Worm (Caenorhabditis elegans) whole organism, late embryonic: ENCODE data around the gene ckb-2.

ENCODE experiments used
- C08G9.2 ChIP-seq: sonication (generic microtip); optimal IDR thresholded peaks from 2 replicates; lab custom pipeline; 2016; ENCODE audit warnings: mild to moderate bottlenecking, missing genetic modification characterization, moderate library complexity, missing compliant biosample characterization
- T23F11.4 ChIP-seq: fragments of 200-800 bp; sonication (Bioruptor generic); optimal IDR thresholded peaks from 2 replicates; lab custom pipeline; 2018; ENCODE audit warnings: mild to moderate bottlenecking, missing genetic modification characterization, missing compliant biosample characterization
- dve-1 ChIP-seq: sonication (generic microtip); optimal IDR thresholded peaks from 2 replicates; lab custom pipeline; 2017; ENCODE audit warnings: antibody characterized with exemption, mild to moderate bottlenecking, missing genetic modification characterization, missing compliant biosample characterization
- gmeb-2 ChIP-seq: sonication (generic microtip); optimal IDR thresholded peaks from 2 replicates; lab custom pipeline; 2016; ENCODE audit warnings: missing genetic modification characterization, inconsistent platforms, missing compliant biosample characterization
- hlh-6 ChIP-seq: sonication (generic microtip); optimal IDR thresholded peaks from 2 replicates; lab custom pipeline; 2016; ENCODE audit warnings: missing genotype, missing genetic modification characterization, missing compliant biosample characterization
- lin-11 ChIP-seq: fragments of 200-800 bp; sonication (Bioruptor generic); optimal IDR thresholded peaks from 2 replicates; lab custom pipeline; 2018; ENCODE audit warnings: mild to moderate bottlenecking, missing genetic modification characterization, missing compliant biosample characterization
- pag-3 ChIP-seq: sonication (generic microtip); optimal IDR thresholded peaks from 2 replicates; lab custom pipeline; 2016; ENCODE audit warnings: missing compliant biosample characterization, missing genetic modification characterization, borderline replicate concordance
- pqm-1 ChIP-seq: sonication (generic microtip); optimal IDR thresholded peaks from 2 replicates; lab custom pipeline; 2016; ENCODE audit warnings: missing genetic modification characterization, missing compliant biosample characterization
- pros-1 ChIP-seq: fragments of 150-350 bp; optimal IDR thresholded peaks from 2 replicates; lab custom pipeline; 2014; ENCODE audit warnings: missing biosample characterization, missing genetic modification reagents, missing genetic modification characterization
- tbx-7 ChIP-seq: sonication (generic microtip); optimal IDR thresholded peaks from 2 replicates; lab custom pipeline; 2016; ENCODE audit warnings: missing genotype, missing genetic modification characterization, missing compliant biosample characterization
- unc-3 ChIP-seq, 2 experiments: fragments of 200-800 bp in 1 of 2; sonication (Bioruptor generic) in 1 of 2; sonication (generic microtip) in 1 of 2; conservative IDR thresholded peaks in 1 of 2; optimal IDR thresholded peaks in 1 of 2; 2 replicates each; pipeline versions ENCODE4 v1.3.6 to Lab custom; 2016 to 2022; ENCODE audit warnings: missing compliant biosample characterization in 2 of 2, missing genetic modification characterization in 2 of 2, missing genetic modification reagents in 1 of 2
- unc-55 ChIP-seq: sonication (generic microtip); optimal IDR thresholded peaks from 2 replicates; lab custom pipeline; 2017; ENCODE audit warnings: missing biosample characterization, missing genetic modification reagents, missing genetic modification characterization
- unc-86 ChIP-seq: sonication (generic microtip); optimal IDR thresholded peaks from 2 replicates; lab custom pipeline; 2016; ENCODE audit warnings: missing genetic modification characterization, missing compliant biosample characterization

- TF ChIP-seq tbx-7: no peak
- TF ChIP-seq unc-55 (GFP tag; lab: Kevin White, UChicago): no peak
- no peak for TF ChIP-seq pqm-1 (tag; lab: Kevin White, UChicago)
- no peak for TF ChIP-seq unc-86
- no peak for TF ChIP-seq lin-11 (tag; lab: Kevin White, UChicago)
- TF ChIP-seq T23F11.4 (GFP tag; lab: Kevin White, UChicago): no peak
- no peak for TF ChIP-seq unc-3 (GFP tag; conservative IDR thresholded peaks at IDR 0.05; lab: Robert Waterston, UW)
- no peak for TF ChIP-seq unc-3 (tag; optimal IDR thresholded peaks at IDR 0.05; lab: Kevin White, UChicago)
- no peak for TF ChIP-seq dve-1 (tag; lab: Kevin White, UChicago)
- TF ChIP-seq pag-3 (tag; lab: Kevin White, UChicago): no peak
- no peak for TF ChIP-seq C08G9.2 (tag; lab: Kevin White, UChicago)
- TF ChIP-seq hlh-6 (tag; lab: Kevin White, UChicago): no peak
- no peak for TF ChIP-seq pros-1 (tag; lab: Kevin White, UChicago)
- no peak for TF ChIP-seq gmeb-2 (tag; lab: Kevin White, UChicago)
These were observed 38.2 kb downstream of the ckb-2 start, which contains the start of gene rnp-4 for ce11 chrIII:4405986-4406385.
